Worm (Caenorhabditis elegans) whole organism, mixed stage, embryonic: Measurements from ENCODE around the gene dod-22.

Source experiments
- M03D4.4 ChIP-seq: sonication (generic microtip); optimal IDR thresholded peaks from 2 replicates; lab custom pipeline; 2017; ENCODE audit warnings: mild to moderate bottlenecking, missing genetic modification characterization, missing compliant biosample characterization
- blmp-1 ChIP-seq: fragments of 150-350 bp; optimal IDR thresholded peaks from 2 replicates; lab custom pipeline; 2014; ENCODE audit warnings: missing biosample characterization, missing genetic modification characterization
- ceh-39 ChIP-seq: fragments of 150-350 bp; optimal IDR thresholded peaks from 2 replicates; lab custom pipeline; 2014; ENCODE audit warnings: missing biosample characterization, missing genetic modification characterization
- ceh-43 ChIP-seq: fragments of 200-800 bp; sonication (Bioruptor generic); optimal IDR thresholded peaks from 2 replicates; lab custom pipeline; 2018; ENCODE audit warnings: mild to moderate bottlenecking, missing genetic modification characterization, moderate library complexity, missing compliant biosample characterization
- ces-1 ChIP-seq: fragments of 150-350 bp; optimal IDR thresholded peaks from 2 replicates; lab custom pipeline; 2014; ENCODE audit warnings: missing biosample characterization, missing genetic modification reagents, missing genetic modification characterization
- drap-1 ChIP-seq: fragments of 200-800 bp; sonication (Bioruptor generic); optimal IDR thresholded peaks from 3 replicates; lab custom pipeline; 2018; ENCODE audit warnings: mild to moderate bottlenecking, missing genetic modification characterization, missing compliant biosample characterization
- elt-1 ChIP-seq: sonication (generic microtip); optimal IDR thresholded peaks from 2 replicates; lab custom pipeline; 2017; ENCODE audit warnings: missing genetic modification characterization, mild to moderate bottlenecking, missing compliant biosample characterization, antibody characterized with exemption, moderate library complexity, borderline replicate concordance; ENCODE audit not compliant: insufficient read depth
- elt-3 ChIP-seq: fragments of 150-350 bp; optimal IDR thresholded peaks from 2 replicates; lab custom pipeline; 2014; ENCODE audit warnings: missing biosample characterization, missing genetic modification characterization
- flh-1 ChIP-seq: fragments of 200-800 bp; sonication (Bioruptor generic); optimal IDR thresholded peaks from 2 replicates; lab custom pipeline; 2018; ENCODE audit warnings: mild to moderate bottlenecking, missing genetic modification characterization, moderate library complexity, missing compliant biosample characterization
- hlh-1 ChIP-seq: fragments of 150-350 bp; optimal IDR thresholded peaks from 2 replicates; lab custom pipeline; 2014; ENCODE audit warnings: missing biosample characterization, missing genetic modification reagents, missing genetic modification characterization
- lin-13 ChIP-seq: fragments of 150-350 bp; optimal IDR thresholded peaks from 2 replicates; lab custom pipeline; 2014; ENCODE audit warnings: missing biosample characterization, missing genetic modification characterization
- lin-32 ChIP-seq: fragments of 200-800 bp; sonication (Bioruptor generic); optimal IDR thresholded peaks from 2 replicates; lab custom pipeline; 2018; ENCODE audit warnings: mild to moderate bottlenecking, missing genetic modification characterization, missing compliant biosample characterization
- lsy-2 ChIP-seq: fragments of 150-350 bp; optimal IDR thresholded peaks from 2 replicates; lab custom pipeline; 2014; ENCODE audit warnings: missing biosample characterization, missing genetic modification characterization
- mep-1 ChIP-seq: fragments of 150-350 bp; optimal IDR thresholded peaks from 2 replicates; lab custom pipeline; 2017; ENCODE audit warnings: missing biosample characterization, missing genetic modification reagents, missing genetic modification characterization, inconsistent platforms
- mls-2 ChIP-seq: sonication (generic microtip); optimal IDR thresholded peaks from 2 replicates; lab custom pipeline; 2016; ENCODE audit warnings: mild to moderate bottlenecking, missing genetic modification characterization, moderate library complexity, missing compliant biosample characterization
- nhr-2 ChIP-seq: fragments of 150-350 bp; optimal IDR thresholded peaks from 2 replicates; lab custom pipeline; 2014; ENCODE audit warnings: missing biosample characterization, missing genetic modification characterization
- nhr-28 ChIP-seq: fragments of 150-350 bp; optimal IDR thresholded peaks from 2 replicates; lab custom pipeline; 2014; ENCODE audit warnings: missing biosample characterization, missing genetic modification characterization
- pha-4 ChIP-seq: fragments of 150-350 bp; optimal IDR thresholded peaks from 2 replicates; lab custom pipeline; 2018; ENCODE audit warnings: missing biosample characterization, missing genetic modification reagents, missing genetic modification characterization
- sem-2 ChIP-seq: fragments of 200-800 bp; sonication (Bioruptor generic); optimal IDR thresholded peaks from 2 replicates; lab custom pipeline; 2018; ENCODE audit warnings: mild to moderate bottlenecking, missing genetic modification characterization, missing compliant biosample characterization
- snpc-4 ChIP-seq: fragments of 150-350 bp; optimal IDR thresholded peaks from 2 replicates; lab custom pipeline; 2014; ENCODE audit warnings: missing biosample characterization, missing genetic modification characterization
- sptf-1 ChIP-seq: sonication (generic microtip); optimal IDR thresholded peaks from 2 replicates; lab custom pipeline; 2017; ENCODE audit warnings: mild to moderate bottlenecking, missing genetic modification characterization, moderate library complexity, missing compliant biosample characterization
- tbx-8 ChIP-seq: fragments of 200-800 bp; sonication (Bioruptor generic); optimal IDR thresholded peaks from 2 replicates; lab custom pipeline; 2018; ENCODE audit warnings: mild to moderate bottlenecking, missing genetic modification characterization, moderate library complexity, missing compliant biosample characterization
- unc-120 ChIP-seq: sonication (generic microtip); optimal IDR thresholded peaks from 2 replicates; lab custom pipeline; 2017; ENCODE audit warnings: missing genetic modification characterization, missing compliant biosample characterization; ENCODE audit not compliant: poor library complexity, severe bottlenecking
- unc-39 ChIP-seq: fragments of 150-350 bp; optimal IDR thresholded peaks from 2 replicates; lab custom pipeline; 2014; ENCODE audit warnings: missing biosample characterization, missing genetic modification characterization
- unc-62 ChIP-seq: fragments of 150-350 bp; optimal IDR thresholded peaks from 2 replicates; lab custom pipeline; 2014; ENCODE audit warnings: missing biosample characterization, missing genetic modification reagents, missing genetic modification characterization
- zip-8 ChIP-seq: fragments of 150-350 bp; optimal IDR thresholded peaks from 2 replicates; lab custom pipeline; 2014; ENCODE audit warnings: missing biosample characterization, missing genetic modification characterization

Gene dod-22

ce11 chrIV:12973336-12973735, 8.2 kb downstream of the dod-22 start, which contains the start of gene F55G11.4:
TSS of gene F55G11.4 (plus strand) at chrIV:12973624.
- no peak for TF ChIP-seq tbx-8 (GFP tag; lab: Kevin White, UChicago)
- TF ChIP-seq ces-1, result no peak
- no peak for TF ChIP-seq sem-2
- no peak for TF ChIP-seq nhr-28 (tag; lab: Kevin White, UChicago)
- TF ChIP-seq sptf-1 (tag; lab: Kevin White, UChicago), result no peak
- no peak for TF ChIP-seq blmp-1 (tag; lab: Kevin White, UChicago)
- no peak for TF ChIP-seq pha-4 (tag; lab: Kevin White, UChicago)
- TF ChIP-seq mls-2 (tag; lab: Kevin White, UChicago), result no peak
- TF ChIP-seq flh-1 (GFP tag; lab: Kevin White, UChicago), result no peak
- TF ChIP-seq unc-62, result no peak
- TF ChIP-seq lin-32 (GFP tag; lab: Kevin White, UChicago), result no peak
- no peak for TF ChIP-seq lin-13 (tag; lab: Kevin White, UChicago)
- no peak for TF ChIP-seq unc-39
- TF ChIP-seq ceh-39, result no peak
- no peak for TF ChIP-seq M03D4.4 (tag; lab: Kevin White, UChicago)

DNA sequence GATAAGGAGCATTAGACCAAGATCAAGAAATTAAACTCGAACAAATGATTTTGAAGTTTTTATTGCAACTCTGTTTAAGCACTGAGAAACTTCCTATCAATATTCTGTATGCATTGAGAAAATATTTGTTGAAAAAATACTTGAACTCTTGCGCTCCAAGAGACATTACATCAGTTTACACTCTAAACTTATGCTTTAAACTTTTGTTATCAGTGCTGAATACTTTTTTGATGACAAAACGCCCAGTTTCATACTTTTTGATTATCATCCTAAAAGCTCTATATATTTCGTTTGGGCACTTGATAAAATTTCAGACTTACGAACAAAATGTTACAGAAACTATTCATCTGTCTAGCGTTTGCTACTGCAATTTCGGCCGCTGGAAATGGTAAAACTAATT, 10.8 kb downstream of the dod-22 start, which contains the start of gene dod-17:
TSS of gene dod-17 (plus strand) at position 323 of the 400 bp plus-strand sequence.
- TF ChIP-seq nhr-2 (tag; lab: Kevin White, UChicago), result no peak
- TF ChIP-seq nhr-28 (tag; lab: Kevin White, UChicago), result no peak
- TF ChIP-seq M03D4.4 (tag; lab: Kevin White, UChicago), result no peak
- no peak for TF ChIP-seq elt-3 (tag; lab: Kevin White, UChicago)
- no peak for TF ChIP-seq ceh-39
- no peak for TF ChIP-seq sptf-1 (tag; lab: Kevin White, UChicago)
- no peak for TF ChIP-seq lsy-2 (tag; lab: Kevin White, UChicago)
- TF ChIP-seq ceh-43, result no peak

ce11 chrIV:12977650-12978049, 12.5 kb downstream of the dod-22 start:
- TF ChIP-seq lsy-2 (tag; lab: Kevin White, UChicago), result no peak
- no peak for TF ChIP-seq nhr-2 (tag; lab: Kevin White, UChicago)
- TF ChIP-seq unc-120 (tag; lab: Kevin White, UChicago), result no peak
- no peak for TF ChIP-seq M03D4.4 (tag; lab: Kevin White, UChicago)
- TF ChIP-seq elt-3 (tag; lab: Kevin White, UChicago), result no peak
- no peak for TF ChIP-seq hlh-1
- no peak for TF ChIP-seq mls-2 (tag; lab: Kevin White, UChicago)
- no peak for TF ChIP-seq flh-1 (GFP tag; lab: Kevin White, UChicago)
- TF ChIP-seq sptf-1 (tag; lab: Kevin White, UChicago), result no peak
- TF ChIP-seq blmp-1 (tag; lab: Kevin White, UChicago), result no peak
- TF ChIP-seq snpc-4 (tag; lab: Kevin White, UChicago), result no peak

DNA sequence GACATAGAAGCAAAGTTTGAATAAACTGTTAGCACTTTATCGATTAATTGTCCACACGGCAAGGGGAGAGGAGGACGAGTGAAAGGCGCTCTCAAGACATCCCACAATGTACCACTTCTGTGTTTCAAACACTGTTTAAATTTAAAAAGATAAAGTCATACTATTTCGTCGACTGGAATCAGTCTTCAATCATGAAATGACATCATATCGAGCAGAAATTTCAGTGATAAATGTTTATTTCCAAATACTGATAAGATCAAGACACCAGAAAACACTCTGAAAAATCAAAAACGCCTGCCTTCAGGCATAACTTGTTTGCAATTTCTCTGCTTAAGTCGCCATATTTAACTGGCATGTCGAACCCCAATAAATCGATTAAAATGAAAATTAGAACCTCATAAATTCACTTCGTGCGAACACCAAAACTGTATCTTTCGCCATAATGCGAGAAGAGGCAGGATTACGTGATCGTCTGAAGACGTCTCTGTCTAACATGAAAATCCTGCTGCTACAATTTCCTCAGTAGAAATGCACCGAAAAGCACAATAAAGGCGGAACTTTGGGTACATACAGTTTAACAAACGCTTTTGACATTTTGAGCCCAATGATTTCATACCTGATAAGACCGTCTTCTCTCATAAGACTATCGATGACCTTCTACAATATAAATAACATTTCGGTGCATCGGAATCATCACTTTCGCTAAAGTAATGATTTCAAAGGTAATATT, 13.3 kb downstream of the dod-22 start, which contains the start of gene K10D11.2:
TSS of gene K10D11.2 (plus strand) at position 680 of the 730 bp plus-strand sequence.
- TF ChIP-seq zip-8 (no peak), drap-1 (GFP tag; lab: Kevin White, UChicago) (no peak), unc-120 (tag; lab: Kevin White, UChicago) (no peak), lin-32 (GFP tag; lab: Kevin White, UChicago) (no peak), elt-1 (no peak)
- TF ChIP-seq, all 35 proteins: peak for 0

- TF ChIP-seq drap-1 (GFP tag; lab: Kevin White, UChicago), result no peak
- no peak for TF ChIP-seq sem-2
- no peak for TF ChIP-seq pha-4 (tag; lab: Kevin White, UChicago)
- TF ChIP-seq ceh-43, result no peak
- no peak for TF ChIP-seq nhr-2 (tag; lab: Kevin White, UChicago)
- no peak for TF ChIP-seq elt-3 (tag; lab: Kevin White, UChicago)
- TF ChIP-seq lsy-2 (tag; lab: Kevin White, UChicago), result no peak
- TF ChIP-seq elt-1, result no peak
- no peak for TF ChIP-seq lin-13 (tag; lab: Kevin White, UChicago)
- TF ChIP-seq blmp-1 (tag; lab: Kevin White, UChicago), result no peak
- TF ChIP-seq nhr-28 (tag; lab: Kevin White, UChicago), result no peak
- TF ChIP-seq ceh-39, result no peak
- TF ChIP-seq ces-1, result no peak
- TF ChIP-seq snpc-4 (tag; lab: Kevin White, UChicago), result no peak
- TF ChIP-seq tbx-8 (GFP tag; lab: Kevin White, UChicago), result no peak
- no peak for TF ChIP-seq hlh-1
- TF ChIP-seq mep-1 (tag; lab: Kevin White, UChicago), result no peak
- TF ChIP-seq unc-62, result no peak
- no peak for TF ChIP-seq flh-1 (GFP tag; lab: Kevin White, UChicago)
- TF ChIP-seq, all 35 proteins: peak for 0
Measured at ce11 chrIV:12985961-12986360, 20.8 kb downstream of the dod-22 start, which contains the start of gene K10D11.3. TSS of gene K10D11.3 (minus strand) at chrIV:12986134.
